Worm (Caenorhabditis elegans): ENCODE results near the gene frh-1.
"Not testable (repeated sequence)": the region's sequence is repeated elsewhere in the genome, so short reads cannot be mapped to it uniquely, and the experiment has no call there.

frh-1 gene

ce11 chrII:5876053-5876452 lies 41.2 kb upstream of the frh-1 start, which contains the start of gene F55C12.6:
F55C12.6 (minus strand) TSS chrII:5876153.
- TF ChIP-seq ZK337.2 (GFP tag; IDR thresholded peaks at IDR 0.05): no peak
- no peak for TF ChIP-seq daf-16 (GFP tag; optimal IDR thresholded peaks at IDR 0.05)
- TF ChIP-seq daf-16 (tag; optimal IDR thresholded peaks at IDR 0.05): peak; percentile 52
- TF ChIP-seq ceh-82 (tag; optimal IDR thresholded peaks at IDR 0.05): no peak

- not testable (repeated sequence) for TF ChIP-seq zip-2 (tag; optimal IDR thresholded peaks at IDR 0.05); lsy-2 (tag; optimal IDR thresholded peaks at IDR 0.05); pha-4 (GFP tag; IDR thresholded peaks at IDR 0.05); pha-4 (tag; optimal IDR thresholded peaks at IDR 0.05)
These were observed 40.7 kb upstream of the frh-1 start, which contains the start of gene F55C12.2 for ce11 chrII:5876511-5876910. F55C12.2 (plus strand) TSS chrII:5876811.

ce11 chrII:5880677-5881076 lies 36.5 kb upstream of the frh-1 start:
- TF ChIP-seq zfp-3 (GFP tag; conservative IDR thresholded peaks at IDR 0.05) (no peak), spr-1 (tag; optimal IDR thresholded peaks at IDR 0.05) (no peak), hmg-1.1 (GFP tag; IDR thresholded peaks at IDR 0.05) (no peak), hlh-30 (tag; optimal IDR thresholded peaks at IDR 0.05; ENCODE audit: insufficient read depth) (peak; percentile 24), F37D6.2 (tag; optimal IDR thresholded peaks at IDR 0.05) (no peak), nhr-28 (tag; optimal IDR thresholded peaks at IDR 0.05) (peak; percentile 30)

- TF ChIP-seq Y105C5A.15 (GFP tag; IDR thresholded peaks at IDR 0.05) (no peak), nhr-48 (tag; optimal IDR thresholded peaks at IDR 0.05) (no peak), mxl-2 (GFP tag; conservative IDR thresholded peaks at IDR 0.05) (no peak), mdt-29 (GFP tag; IDR thresholded peaks at IDR 0.05) (no peak), hif-1 (tag; optimal IDR thresholded peaks at IDR 0.05) (no peak), T26A8.4 (GFP tag; IDR thresholded peaks at IDR 0.05) (no peak), D1046.2 (GFP tag; IDR thresholded peaks at IDR 0.05) (no peak), nhr-28 (tag; optimal IDR thresholded peaks at IDR 0.05) (no peak), cey-2 (tag; optimal IDR thresholded peaks at IDR 0.05; ENCODE audit: borderline replicate concordance, insufficient read depth) (no peak), unc-62 (GFP tag; optimal IDR thresholded peaks at IDR 0.05 in 1 of 2) (no peak), unc-62 (tag; optimal IDR thresholded peaks at IDR 0.05) (no peak), ctbp-1 (GFP tag; IDR thresholded peaks at IDR 0.05) (no peak), ZK337.2 (GFP tag; IDR thresholded peaks at IDR 0.05) (no peak), nhr-76 (tag; optimal IDR thresholded peaks at IDR 0.05) (no peak), Y48G9A.11 (GFP tag; IDR thresholded peaks at IDR 0.05) (no peak), snpc-4 (tag; optimal IDR thresholded peaks at IDR 0.05) (no peak), arid-1 (GFP tag; conservative IDR thresholded peaks at IDR 0.05) (no peak), ceh-44 (GFP tag; IDR thresholded peaks at IDR 0.05) (no peak)
These were observed 33.0 kb upstream of the frh-1 start, which contains the start of gene rfip-1 for ce11 chrII:5884252-5884651. rfip-1 (plus strand) TSS chrII:5884552.

- no peak for TF ChIP-seq ces-1 (GFP tag; optimal IDR thresholded peaks at IDR 0.05)
- no peak for TF ChIP-seq set-16 (GFP tag; IDR thresholded peaks at IDR 0.05)
- TF ChIP-seq lin-39 (tag; optimal IDR thresholded peaks at IDR 0.05): no peak
- peak; percentile 81 for TF ChIP-seq nhr-28 (tag; optimal IDR thresholded peaks at IDR 0.05)
- no peak for TF ChIP-seq daf-16 (GFP tag; optimal IDR thresholded peaks at IDR 0.05)
- TF ChIP-seq daf-16 (tag; optimal IDR thresholded peaks at IDR 0.05): peak; percentile 36
- TF ChIP-seq zfp-2 (tag; optimal IDR thresholded peaks at IDR 0.05): no peak
- no peak for TF ChIP-seq arid-1 (GFP tag; conservative IDR thresholded peaks at IDR 0.05)
- TF ChIP-seq gei-8 (GFP tag; optimal IDR thresholded peaks at IDR 0.05): no peak
- TF ChIP-seq lsy-2 (tag; optimal IDR thresholded peaks at IDR 0.05): peak; percentile 21 to 32
- TF ChIP-seq hmg-1.1 (GFP tag; IDR thresholded peaks at IDR 0.05): no peak
- TF ChIP-seq Y48G9A.11 (GFP tag; IDR thresholded peaks at IDR 0.05): no peak
- no peak for TF ChIP-seq nhr-10 (tag; optimal IDR thresholded peaks at IDR 0.05)
- peak; percentile 70 for TF ChIP-seq aha-1 (tag)
- TF ChIP-seq lin-1 (GFP tag; IDR thresholded peaks at IDR 0.05): no peak
- TF ChIP-seq lin-38 (GFP tag; IDR thresholded peaks at IDR 0.05): no peak; the same call in 1 of the 2 replicates
- TF ChIP-seq Y5F2A.4 (GFP tag; optimal IDR thresholded peaks at IDR 0.05): no peak
- no peak for TF ChIP-seq nhr-42 (GFP tag; IDR thresholded peaks at IDR 0.05)
- TF ChIP-seq ceh-44 (GFP tag; IDR thresholded peaks at IDR 0.05): no peak
- TF ChIP-seq T26A8.4 (GFP tag; IDR thresholded peaks at IDR 0.05): no peak
- no peak for TF ChIP-seq madf-5 (GFP tag; IDR thresholded peaks at IDR 0.05)
- no peak for TF ChIP-seq lir-3 (tag; optimal IDR thresholded peaks at IDR 0.05)
These were observed 31.1 kb upstream of the frh-1 start for ce11 chrII:5885966-5886621.
